Worm (Caenorhabditis elegans) whole organism, L1 larva: ENCODE data around the gene C07A9.13.
A peak's percentile ranks its signal among the peaks of the same experiment; 100 is the strongest.

Source experiments
- C04F5.9 ChIP-seq: sonication (generic microtip); optimal IDR thresholded peaks from 2 replicates; lab custom pipeline; 2016; ENCODE audit warnings: missing genetic modification characterization, missing compliant biosample characterization
- C16A3.4 ChIP-seq: fragments of 150-350 bp; optimal IDR thresholded peaks from 2 replicates; lab custom pipeline; 2014; ENCODE audit warnings: missing biosample characterization, missing genetic modification characterization
- F16B12.6 ChIP-seq: fragments of 150-350 bp; optimal IDR thresholded peaks from 2 replicates; lab custom pipeline; 2014; ENCODE audit warnings: missing biosample characterization, missing genetic modification characterization
- aly-2 ChIP-seq: fragments of 150-350 bp; optimal IDR thresholded peaks from 2 replicates; lab custom pipeline; 2014; ENCODE audit warnings: missing biosample characterization, missing genetic modification characterization
- blmp-1 ChIP-seq: fragments of 150-350 bp; optimal IDR thresholded peaks from 2 replicates; lab custom pipeline; 2014; ENCODE audit warnings: missing biosample characterization, missing genetic modification characterization
- ceh-63 ChIP-seq: fragments of 200-800 bp; sonication (Bioruptor generic); optimal IDR thresholded peaks from 2 replicates; lab custom pipeline; 2018; ENCODE audit warnings: mild to moderate bottlenecking, missing genetic modification characterization, missing compliant biosample characterization
- ceh-82 ChIP-seq, 3 experiments: fragments of 150-350 bp in 1 of 3; sonication (generic microtip) in 2 of 3; optimal IDR thresholded peaks; 2 replicates each; lab custom pipeline; 2014 to 2017; ENCODE audit warnings: missing biosample characterization in 3 of 3, missing genetic modification characterization in 3 of 3
- ces-1 ChIP-seq: fragments of 150-350 bp; optimal IDR thresholded peaks from 2 replicates; lab custom pipeline; 2014; ENCODE audit warnings: missing biosample characterization, missing genetic modification reagents, missing genetic modification characterization
- dpl-1 ChIP-seq, 3 experiments: fragments of 150-350 bp in 2 of 3; sonication (generic microtip) in 1 of 3; optimal IDR thresholded peaks; 2 replicates each; lab custom pipeline; 2014 to 2017; ENCODE audit warnings: missing biosample characterization in 3 of 3, missing genetic modification characterization in 3 of 3, missing genetic modification reagents in 3 of 3
- dsc-1 ChIP-seq: sonication (generic microtip); optimal IDR thresholded peaks from 2 replicates; lab custom pipeline; 2016; ENCODE audit warnings: mild to moderate bottlenecking, missing genetic modification characterization, missing compliant biosample characterization
- efl-1 ChIP-seq, 4 experiments: fragments of 150-350 bp; optimal IDR thresholded peaks in 3 of 4; peaks in 1 of 4; 1 replicate in 1 of 4; 2 replicates in 3 of 4; lab custom pipeline; 2014; ENCODE audit warnings: missing biosample characterization in 2 of 4, missing genetic modification characterization in 2 of 4, missing genetic modification reagents in 2 of 4
- egl-27 ChIP-seq, 2 experiments: fragments of 150-350 bp in 1 of 2; sonication (generic microtip); optimal IDR thresholded peaks; 3 replicates each; lab custom pipeline; 2017 to 2018; ENCODE audit warnings: missing biosample characterization in 2 of 2, missing genetic modification characterization in 2 of 2, missing genetic modification reagents in 2 of 2
- elt-3 ChIP-seq, 6 experiments: fragments of 150-350 bp in 1 of 6; sonication (generic microtip); optimal IDR thresholded peaks; 2 replicates each; lab custom pipeline; 2017 to 2018; ENCODE audit warnings: missing biosample characterization in 6 of 6, missing genetic modification characterization in 6 of 6, inconsistent platforms in 1 of 6
- ets-5 ChIP-seq: fragments of 200-800 bp; sonication (Bioruptor generic); IDR thresholded peaks from 2 replicates; pipeline ENCODE4 v1.3.6; 2022; ENCODE audit warnings: missing genetic modification characterization, missing compliant biosample characterization
- fkh-8 ChIP-seq: sonication (generic microtip); optimal IDR thresholded peaks from 2 replicates; lab custom pipeline; 2016; ENCODE audit warnings: mild to moderate bottlenecking, missing genetic modification characterization, missing compliant biosample characterization
- fos-1 ChIP-seq: fragments of 150-350 bp; optimal IDR thresholded peaks from 2 replicates; lab custom pipeline; 2014; ENCODE audit warnings: missing biosample characterization, missing genetic modification characterization
- grh-1 ChIP-seq: fragments of 200-800 bp; sonication (Bioruptor generic); IDR thresholded peaks from 2 replicates; pipeline ENCODE4 v1.3.6; 2022; ENCODE audit warnings: missing genetic modification reagents, missing genetic modification characterization, missing compliant biosample characterization
- hlh-17 ChIP-seq: fragments of 200-800 bp; sonication (Bioruptor generic); optimal IDR thresholded peaks from 2 replicates; lab custom pipeline; 2018; ENCODE audit warnings: missing genetic modification characterization, mild to moderate bottlenecking, missing compliant biosample characterization, moderate library complexity, borderline replicate concordance
- irx-1 ChIP-seq: sonication (generic microtip); optimal IDR thresholded peaks from 2 replicates; lab custom pipeline; 2016; ENCODE audit warnings: missing genetic modification characterization, missing compliant biosample characterization
- lin-14 ChIP-seq: fragments of 200-800 bp; sonication (Bioruptor generic); optimal IDR thresholded peaks from 2 replicates; lab custom pipeline; 2018; ENCODE audit warnings: mild to moderate bottlenecking, missing genetic modification characterization, moderate library complexity, missing compliant biosample characterization
- lin-15B ChIP-seq: fragments of 150-350 bp; sonication (generic microtip); optimal IDR thresholded peaks from 3 replicates; lab custom pipeline; 2014; ENCODE audit warnings: missing biosample characterization, missing genetic modification characterization
- lin-35 ChIP-seq, 2 experiments: fragments of 150-350 bp; optimal IDR thresholded peaks; 2 replicates each; lab custom pipeline; 2014; ENCODE audit warnings: missing biosample characterization in 2 of 2, missing genetic modification characterization in 2 of 2, missing genetic modification reagents in 2 of 2
- lin-39 ChIP-seq: fragments of 150-350 bp; optimal IDR thresholded peaks from 2 replicates; lab custom pipeline; 2014; ENCODE audit warnings: missing biosample characterization, missing genetic modification reagents, missing genetic modification characterization
- lsy-2 ChIP-seq, 2 experiments: fragments of 150-350 bp; optimal IDR thresholded peaks; 2 replicates each; lab custom pipeline; 2014; ENCODE audit warnings: missing biosample characterization in 2 of 2, missing genetic modification characterization in 2 of 2
- mab-9 ChIP-seq: fragments of 200-800 bp; sonication (Bioruptor generic); IDR thresholded peaks from 2 replicates; pipeline ENCODE4 v1.3.6; 2022; ENCODE audit warnings: missing genetic modification reagents, missing genetic modification characterization, missing compliant biosample characterization
- mef-2 ChIP-seq: fragments of 150-350 bp; optimal IDR thresholded peaks from 2 replicates; lab custom pipeline; 2014; ENCODE audit warnings: missing biosample characterization, missing genetic modification characterization
- mep-1 ChIP-seq: fragments of 150-350 bp; optimal IDR thresholded peaks from 2 replicates; lab custom pipeline; 2014; ENCODE audit warnings: missing biosample characterization, missing genetic modification characterization
- nhr-12 ChIP-seq: sonication (generic microtip); optimal IDR thresholded peaks from 2 replicates; lab custom pipeline; 2017; ENCODE audit warnings: missing biosample characterization, missing genetic modification characterization
- nhr-20 ChIP-seq: sonication (generic microtip); optimal IDR thresholded peaks from 2 replicates; lab custom pipeline; 2016; ENCODE audit warnings: mild to moderate bottlenecking, missing genetic modification characterization, missing compliant biosample characterization
- nhr-47 ChIP-seq: sonication (generic microtip); optimal IDR thresholded peaks from 2 replicates; lab custom pipeline; 2016; ENCODE audit warnings: mild to moderate bottlenecking, missing genetic modification characterization, moderate library complexity, missing compliant biosample characterization
- nhr-71 ChIP-seq: sonication (generic microtip); optimal IDR thresholded peaks from 2 replicates; lab custom pipeline; 2016; ENCODE audit warnings: mild to moderate bottlenecking, missing genetic modification characterization, moderate library complexity, missing compliant biosample characterization
- nhr-77 ChIP-seq: fragments of 150-350 bp; optimal IDR thresholded peaks from 2 replicates; lab custom pipeline; 2014; ENCODE audit warnings: missing biosample characterization, missing genetic modification characterization
- nhr-84 ChIP-seq: sonication (generic microtip); optimal IDR thresholded peaks from 2 replicates; lab custom pipeline; 2017; ENCODE audit warnings: missing biosample characterization, missing genetic modification characterization
- nhr-85 ChIP-seq: sonication (generic microtip); peaks from one replicate; lab custom pipeline; 2016; ENCODE audit warnings: missing genetic modification characterization, inconsistent platforms, missing compliant biosample characterization
- pqm-1 ChIP-seq: sonication (generic microtip); optimal IDR thresholded peaks from 3 replicates; lab custom pipeline; 2017; ENCODE audit warnings: missing biosample characterization, missing genetic modification characterization
- rnt-1 ChIP-seq: sonication (generic microtip); optimal IDR thresholded peaks from 2 replicates; lab custom pipeline; 2016; ENCODE audit warnings: mild to moderate bottlenecking, missing genetic modification characterization, moderate library complexity, missing compliant biosample characterization
- skn-1 ChIP-seq: fragments of 150-350 bp; optimal IDR thresholded peaks from 2 replicates; lab custom pipeline; 2014; ENCODE audit warnings: missing biosample characterization, missing genetic modification characterization
- snpc-4 ChIP-seq: fragments of 150-350 bp; optimal IDR thresholded peaks from 2 replicates; lab custom pipeline; 2014; ENCODE audit warnings: missing biosample characterization, missing genetic modification characterization
- snu-23 ChIP-seq: sonication (generic microtip); optimal IDR thresholded peaks from 2 replicates; lab custom pipeline; 2016; ENCODE audit warnings: missing genetic modification characterization, missing compliant biosample characterization
- sox-4 ChIP-seq: sonication (generic microtip); optimal IDR thresholded peaks from 2 replicates; lab custom pipeline; 2016; ENCODE audit warnings: missing genetic modification characterization, missing compliant biosample characterization
- swsn-7 ChIP-seq: sonication (generic microtip); optimal IDR thresholded peaks from 2 replicates; lab custom pipeline; 2016; ENCODE audit warnings: missing genetic modification characterization, missing compliant biosample characterization
- unc-130 ChIP-seq: fragments of 150-350 bp; optimal IDR thresholded peaks from 2 replicates; lab custom pipeline; 2017; ENCODE audit warnings: missing biosample characterization, missing genetic modification characterization, inconsistent platforms
- unc-62 ChIP-seq: fragments of 150-350 bp; optimal IDR thresholded peaks from 2 replicates; lab custom pipeline; 2014; ENCODE audit warnings: missing biosample characterization, missing genetic modification reagents, missing genetic modification characterization
- zag-1 ChIP-seq: fragments of 150-350 bp; optimal IDR thresholded peaks from 2 replicates; lab custom pipeline; 2014; ENCODE audit warnings: missing biosample characterization, missing genetic modification characterization
- zip-4 ChIP-seq: fragments of 200-800 bp; sonication (Bioruptor generic); optimal IDR thresholded peaks from 2 replicates; lab custom pipeline; 2018; ENCODE audit warnings: mild to moderate bottlenecking, missing genetic modification characterization, moderate library complexity, missing compliant biosample characterization

The C07A9.13 gene

DNA sequence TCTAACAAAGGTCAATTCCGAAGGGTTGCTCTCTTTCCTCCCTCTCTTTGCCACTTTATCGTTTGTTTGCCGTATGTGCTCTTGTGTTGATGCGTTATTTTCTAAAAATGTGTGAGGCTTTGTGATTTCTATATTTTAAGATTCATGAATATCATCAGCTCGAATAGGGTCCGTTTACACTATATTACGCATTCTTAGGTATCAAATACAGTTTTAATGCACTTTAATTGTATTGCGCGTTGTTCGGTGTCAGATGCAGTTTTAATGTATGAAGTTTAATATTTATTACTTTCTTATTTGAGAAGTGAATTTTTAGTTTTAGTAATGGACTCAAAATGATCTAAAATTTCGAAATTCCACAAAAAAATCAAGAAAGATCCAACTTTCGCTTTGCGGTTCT lies 15.3 kb upstream of the C07A9.13 start, which contains the start of gene bud-31:
Gene bud-31 (minus strand): TSS at position 101 of the 400 bp plus-strand sequence.
- TF ChIP-seq aly-2 (tag; lab: Kevin White, UChicago), result no peak
- no peak for TF ChIP-seq nhr-84
- no peak for TF ChIP-seq nhr-20
- no peak for TF ChIP-seq skn-1
- no peak for TF ChIP-seq fos-1 (tag; lab: Kevin White, UChicago)
- TF ChIP-seq sox-4 (tag; lab: Kevin White, UChicago), result no peak
- no peak for TF ChIP-seq nhr-77 (tag; lab: Kevin White, UChicago)
- no peak for TF ChIP-seq ces-1 (GFP tag; lab: Kevin White, UChicago)
- TF ChIP-seq mab-9 (GFP tag; lab: Robert Waterston, UW), result no peak
- no peak for TF ChIP-seq rnt-1 (tag; lab: Kevin White, UChicago)
- TF ChIP-seq unc-130 (tag; lab: Kevin White, UChicago), result no peak
- TF ChIP-seq, all 84 proteins: peak for 0

ce11 chrIII:9695379-9695778 lies 14.3 kb upstream of the C07A9.13 start:
- peak; percentile 7 for TF ChIP-seq rnt-1 (tag; lab: Kevin White, UChicago)
- peak; percentile 37 to 63 (median 48) for TF ChIP-seq dpl-1 (GFP tag; optimal IDR thresholded peaks at IDR 0.05; lab: Kevin White, UChicago)
- no peak for TF ChIP-seq fkh-8 (tag; lab: Kevin White, UChicago)
- no peak for TF ChIP-seq ceh-82 (tag; optimal IDR thresholded peaks at IDR 0.05; lab: Kevin White, UChicago)
- TF ChIP-seq elt-3 (tag; optimal IDR thresholded peaks at IDR 0.05; lab: Kevin White, UChicago), result peak in 1 of 6 experiments; percentile 20
- TF ChIP-seq lin-35 (GFP tag; optimal IDR thresholded peaks at IDR 0.05; lab: Kevin White, UChicago), result peak; percentile 44 to 71
- peak; percentile 26 for TF ChIP-seq mep-1 (tag; lab: Kevin White, UChicago)
- no peak for TF ChIP-seq nhr-12
- peak; percentile 29 for TF ChIP-seq C16A3.4 (tag; lab: Kevin White, UChicago)
- TF ChIP-seq unc-130 (tag; lab: Kevin White, UChicago), result no peak
- TF ChIP-seq lsy-2 (tag; optimal IDR thresholded peaks at IDR 0.05; lab: Kevin White, UChicago), result peak; percentile 35 to 62
- TF ChIP-seq nhr-71 (tag; lab: Kevin White, UChicago), result peak; percentile 38
- TF ChIP-seq lin-14 (GFP tag; lab: Kevin White, UChicago), result peak; percentile 16
- peak; percentile 3 for TF ChIP-seq nhr-47
- peak; percentile 87 for TF ChIP-seq F16B12.6 (tag; lab: Kevin White, UChicago)
- TF ChIP-seq dsc-1 (tag; lab: Kevin White, UChicago), result no peak
- peak; percentile 20 for TF ChIP-seq swsn-7 (tag; lab: Kevin White, UChicago)
- TF ChIP-seq snu-23 (GFP tag; lab: Kevin White, UChicago), result peak; percentile 46
- TF ChIP-seq blmp-1, result peak; percentile 14
- TF ChIP-seq efl-1 (optimal IDR thresholded peaks at IDR 0.05; lab: Kevin White, UChicago), result peak; percentile 36 to 61
- TF ChIP-seq efl-1 (GFP tag; optimal IDR thresholded peaks at IDR 0.05 in 1 of 2; lab: Kevin White, UChicago), result peak; percentile 60 to 96
- TF ChIP-seq, all 84 proteins: peak for 15

DNA sequence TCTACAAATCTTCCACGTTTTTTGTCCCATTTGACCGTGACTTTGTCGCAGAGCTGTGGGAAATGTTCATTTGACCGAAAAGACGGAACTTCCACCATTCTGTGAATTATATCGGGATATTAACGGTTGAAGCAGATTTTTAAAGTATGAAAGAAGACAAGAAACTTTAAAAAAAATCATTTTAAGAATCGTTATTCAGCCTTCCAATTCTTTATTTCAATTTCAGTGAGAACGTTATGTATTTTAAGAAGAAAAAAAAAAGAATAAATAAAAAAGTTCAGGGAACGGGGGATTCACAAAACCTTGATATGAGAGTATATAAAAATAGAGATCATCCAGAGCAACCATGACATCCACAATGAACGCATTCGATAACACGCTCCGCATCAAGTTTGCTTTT lies 13.4 kb upstream of the C07A9.13 start, which contains the start of gene set-3:
Gene set-3 (minus strand): TSS at position 101 of the 400 bp plus-strand sequence.
- TF ChIP-seq unc-62 (GFP tag; lab: Kevin White, UChicago), result no peak
- no peak for TF ChIP-seq lsy-2 (tag; optimal IDR thresholded peaks at IDR 0.05; lab: Kevin White, UChicago)
- no peak for TF ChIP-seq C04F5.9
- no peak for TF ChIP-seq C16A3.4 (tag; lab: Kevin White, UChicago)
- TF ChIP-seq aly-2 (tag; lab: Kevin White, UChicago), result no peak
- TF ChIP-seq nhr-85 (tag; lab: Kevin White, UChicago), result no peak
- no peak for TF ChIP-seq ceh-82 (tag; optimal IDR thresholded peaks at IDR 0.05; lab: Kevin White, UChicago)
- TF ChIP-seq snpc-4 (tag; lab: Kevin White, UChicago), result no peak
- no peak for TF ChIP-seq rnt-1 (tag; lab: Kevin White, UChicago)
- TF ChIP-seq egl-27 (tag; optimal IDR thresholded peaks at IDR 0.05; lab: Kevin White, UChicago), result no peak
- no peak for TF ChIP-seq irx-1 (tag; lab: Kevin White, UChicago)
- TF ChIP-seq, all 84 proteins: peak for 0

DNA sequence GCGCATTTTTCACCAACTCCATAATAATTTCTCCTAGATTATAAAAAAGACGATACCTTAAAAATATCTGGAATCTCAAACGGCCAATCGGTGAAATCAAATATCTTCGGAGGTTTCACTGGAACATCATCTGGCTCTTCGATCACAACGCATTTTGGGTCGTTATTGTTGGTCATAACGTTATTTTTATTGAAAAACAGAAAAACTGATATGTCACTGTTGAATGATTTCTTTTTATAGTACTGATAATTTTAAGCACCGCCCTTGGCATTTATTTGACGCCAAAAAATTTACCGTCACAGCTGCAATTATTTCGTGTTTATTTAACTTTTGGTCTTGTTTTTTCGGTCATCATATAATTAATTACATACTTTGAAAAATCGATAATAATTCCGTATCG lies 8.9 kb upstream of the C07A9.13 start, which contains the start of gene best-5:
Gene best-5 (minus strand): TSS at position 210 of the 400 bp plus-strand sequence.
- no peak for TF ChIP-seq C04F5.9
- TF ChIP-seq nhr-47, result no peak
- no peak for TF ChIP-seq mep-1 (tag; lab: Kevin White, UChicago)
- TF ChIP-seq pqm-1, result no peak
- TF ChIP-seq fos-1 (tag; lab: Kevin White, UChicago), result no peak
- TF ChIP-seq grh-1, result no peak
- TF ChIP-seq zag-1 (tag; lab: Kevin White, UChicago), result no peak
- no peak for TF ChIP-seq ces-1 (GFP tag; lab: Kevin White, UChicago)
- no peak for TF ChIP-seq zip-4
- no peak for TF ChIP-seq ets-5 (GFP tag; lab: Robert Waterston, UW)
- no peak for TF ChIP-seq lin-39 (tag; lab: Kevin White, UChicago)
- TF ChIP-seq mef-2 (tag; lab: Kevin White, UChicago), result no peak
- no peak for TF ChIP-seq ceh-63 (GFP tag; lab: Kevin White, UChicago)
- TF ChIP-seq unc-62 (GFP tag; lab: Kevin White, UChicago), result no peak
- no peak for TF ChIP-seq lin-15B (tag; lab: Kevin White, UChicago)
- no peak for TF ChIP-seq hlh-17
